Worm (Caenorhabditis elegans): ENCODE data around the gene fbxa-3.

DNA sequence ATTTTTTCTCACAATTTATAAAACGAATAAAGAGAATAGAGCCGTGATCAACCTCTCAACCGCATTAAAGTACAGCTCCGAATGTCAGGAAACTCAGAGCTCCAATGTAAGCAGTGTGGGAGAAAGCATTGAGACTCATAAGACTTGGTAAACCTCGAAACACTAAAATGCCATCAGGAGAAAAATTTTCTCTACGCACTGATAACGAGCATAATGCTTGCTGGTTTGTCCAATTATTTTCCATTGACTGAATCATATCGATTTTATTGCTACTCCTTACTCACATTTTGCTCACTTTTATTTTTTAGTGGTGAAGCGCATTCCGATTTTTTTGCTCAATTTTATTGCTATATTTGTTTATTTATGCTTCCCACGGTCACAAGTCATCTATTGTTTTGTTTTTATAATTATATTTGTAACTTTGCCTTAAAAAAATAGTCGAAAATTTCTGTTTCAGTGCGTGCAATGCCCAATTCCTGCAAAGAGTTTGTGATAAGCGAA lies 9.6 kb upstream of the fbxa-3 start, which contains the start of gene math-40:
- TF ChIP-seq nhr-43 (tag; optimal IDR thresholded peaks at IDR 0.05; ENCODE audit: poor library complexity, severe bottlenecking) (no peak), lin-39 (tag; optimal IDR thresholded peaks at IDR 0.05) (no peak), ztf-11 (tag; optimal IDR thresholded peaks at IDR 0.05) (no peak), nhr-77 (tag; optimal IDR thresholded peaks at IDR 0.05) (no peak), ceh-16 (tag; optimal IDR thresholded peaks at IDR 0.05) (no peak), lin-15B (tag; optimal IDR thresholded peaks at IDR 0.05) (no peak), daf-12 (tag; optimal IDR thresholded peaks at IDR 0.05) (no peak)

All from whole organism, L3 larva.